Worm (Caenorhabditis elegans) whole organism, L1 larva: ENCODE measurements around the gene B0280.9.

Experiments
- C04F5.9 ChIP-seq: sonication (generic microtip); optimal IDR thresholded peaks from 2 replicates; lab custom pipeline; 2016; ENCODE audit warnings: missing genetic modification characterization, missing compliant biosample characterization
- ama-1 ChIP-seq: fragments of 150-350 bp; optimal IDR thresholded peaks from 2 replicates; lab custom pipeline; 2014
- ceh-82 ChIP-seq, 3 experiments: fragments of 150-350 bp in 1 of 3; sonication (generic microtip) in 2 of 3; optimal IDR thresholded peaks; 2 replicates each; lab custom pipeline; 2014 to 2017; ENCODE audit warnings: missing biosample characterization in 3 of 3, missing genetic modification characterization in 3 of 3
- ceh-90 ChIP-seq: sonication (generic microtip); optimal IDR thresholded peaks from 2 replicates; lab custom pipeline; 2016; ENCODE audit warnings: missing genetic modification characterization, missing compliant biosample characterization
- ces-1 ChIP-seq: fragments of 150-350 bp; optimal IDR thresholded peaks from 2 replicates; lab custom pipeline; 2014; ENCODE audit warnings: missing biosample characterization, missing genetic modification reagents, missing genetic modification characterization
- dpl-1 ChIP-seq, 3 experiments: fragments of 150-350 bp in 2 of 3; sonication (generic microtip) in 1 of 3; optimal IDR thresholded peaks; 2 replicates each; lab custom pipeline; 2014 to 2017; ENCODE audit warnings: missing biosample characterization in 3 of 3, missing genetic modification characterization in 3 of 3, missing genetic modification reagents in 3 of 3
- efl-1 ChIP-seq, 4 experiments: fragments of 150-350 bp; optimal IDR thresholded peaks in 3 of 4; peaks in 1 of 4; 1 replicate in 1 of 4; 2 replicates in 3 of 4; lab custom pipeline; 2014; ENCODE audit warnings: missing biosample characterization in 2 of 4, missing genetic modification characterization in 2 of 4, missing genetic modification reagents in 2 of 4
- jun-1 ChIP-seq: fragments of 150-350 bp; optimal IDR thresholded peaks from 2 replicates; lab custom pipeline; 2014; ENCODE audit warnings: missing biosample characterization, missing genetic modification reagents, missing genetic modification characterization
- lsy-2 ChIP-seq, 2 experiments: fragments of 150-350 bp; optimal IDR thresholded peaks; 2 replicates each; lab custom pipeline; 2014; ENCODE audit warnings: missing biosample characterization in 2 of 2, missing genetic modification characterization in 2 of 2
- nhr-76 ChIP-seq: sonication (generic microtip); optimal IDR thresholded peaks from 2 replicates; lab custom pipeline; 2017; ENCODE audit warnings: missing biosample characterization, missing genetic modification characterization
- skn-1 ChIP-seq: fragments of 150-350 bp; optimal IDR thresholded peaks from 2 replicates; lab custom pipeline; 2014; ENCODE audit warnings: missing biosample characterization, missing genetic modification characterization
- unc-130 ChIP-seq: fragments of 150-350 bp; optimal IDR thresholded peaks from 2 replicates; lab custom pipeline; 2017; ENCODE audit warnings: missing biosample characterization, missing genetic modification characterization, inconsistent platforms
- unc-62 ChIP-seq: fragments of 150-350 bp; optimal IDR thresholded peaks from 2 replicates; lab custom pipeline; 2014; ENCODE audit warnings: missing biosample characterization, missing genetic modification reagents, missing genetic modification characterization
- zag-1 ChIP-seq: fragments of 150-350 bp; optimal IDR thresholded peaks from 2 replicates; lab custom pipeline; 2014; ENCODE audit warnings: missing biosample characterization, missing genetic modification characterization

DNA sequence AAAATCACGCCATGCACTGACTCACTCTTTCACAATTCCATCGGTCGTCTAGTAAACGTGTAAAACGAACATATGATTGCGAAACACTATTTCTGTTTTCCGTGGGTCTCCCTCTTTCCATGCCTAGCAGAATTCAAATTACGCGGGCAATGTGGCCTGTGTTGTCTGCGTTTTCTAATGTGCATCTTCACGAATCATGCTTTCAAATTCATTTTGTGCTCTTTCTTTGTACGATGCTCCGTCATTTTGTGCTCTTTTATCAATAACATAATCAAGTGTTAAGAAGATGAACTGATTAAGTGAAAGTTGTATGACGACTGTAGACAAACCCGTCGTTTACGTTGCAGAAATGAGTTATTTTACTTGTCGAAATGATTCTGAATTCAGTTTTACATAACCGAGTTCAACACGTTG, 43.1 kb upstream of the B0280.9 start:
- TF ChIP-seq dpl-1 (GFP tag; optimal IDR thresholded peaks at IDR 0.05; lab: Kevin White, UChicago) (peak; percentile 39 to 66 (median 52)), jun-1 (peak; percentile 10), ceh-90 (tag; lab: Kevin White, UChicago) (no peak), skn-1 (peak; percentile 82), efl-1 (optimal IDR thresholded peaks at IDR 0.05; lab: Kevin White, UChicago) (peak; percentile 37 to 54), efl-1 (GFP tag; optimal IDR thresholded peaks at IDR 0.05 in 1 of 2; lab: Kevin White, UChicago) (peak; percentile 62 to 92), C04F5.9 (tag; lab: Kevin White, UChicago) (no peak), unc-62 (GFP tag; lab: Kevin White, UChicago) (no peak), zag-1 (tag; lab: Kevin White, UChicago) (no peak), ceh-82 (tag; optimal IDR thresholded peaks at IDR 0.05; lab: Kevin White, UChicago) (peak in 1 of 3 experiments; percentile 57), unc-130 (no peak), nhr-76 (tag; lab: Kevin White, UChicago) (no peak), ces-1 (GFP tag; lab: Kevin White, UChicago) (no peak), lsy-2 (tag; optimal IDR thresholded peaks at IDR 0.05; lab: Kevin White, UChicago) (peak in 1 of 2 experiments; percentile 47), ama-1 (lab: Kevin White, UChicago) (no peak)
